Fruit fly (Drosophila melanogaster) whole organism, embryonic: ENCODE results near the gene Pex10.

Experiments
- Aef1 ChIP-seq: fragments of 200-800 bp; sonication (Bioruptor generic); IDR thresholded peaks from 3 replicates; pipeline ENCODE4 v1.3.6; 2022; ENCODE audit warnings: missing biosample characterization, missing genetic modification characterization
- CG1024 ChIP-seq: fragments of 200-800 bp; sonication (Bioruptor generic); IDR thresholded peaks from 2 replicates; pipeline ENCODE4 v1.3.6; 2022; ENCODE audit warnings: missing biosample characterization, missing genetic modification characterization
- CG14441 ChIP-seq: fragments of 200-800 bp; sonication (Bioruptor generic); IDR thresholded peaks from 2 replicates; pipeline ENCODE4 v1.3.6; 2022; ENCODE audit warnings: missing biosample characterization, missing genetic modification characterization
- CG15514 ChIP-seq: fragments of 200-800 bp; sonication (Bioruptor generic); optimal IDR thresholded peaks from 3 replicates; lab custom pipeline; 2017; ENCODE audit warnings: missing biosample characterization, missing genetic modification characterization, mild to moderate bottlenecking, moderate library complexity, missing genetic modification reagents
- CG1602 ChIP-seq: fragments of 200-800 bp; sonication (Bioruptor generic); optimal IDR thresholded peaks from 3 replicates; lab custom pipeline; 2016; ENCODE audit warnings: missing biosample characterization, missing genetic modification characterization
- CG16863 ChIP-seq: fragments of 200-800 bp; sonication (Bioruptor generic); optimal IDR thresholded peaks from 3 replicates; lab custom pipeline; 2016; ENCODE audit warnings: missing biosample characterization, missing genetic modification characterization
- CG17829 ChIP-seq: fragments of 200-800 bp; optimal IDR thresholded peaks from 2 replicates; lab custom pipeline; 2019; ENCODE audit warnings: missing biosample characterization, mild to moderate bottlenecking, missing genetic modification characterization, moderate library complexity
- CG18619 ChIP-seq: fragments of 200-800 bp; sonication (Bioruptor generic); optimal IDR thresholded peaks from 3 replicates; lab custom pipeline; 2017; ENCODE audit warnings: missing biosample characterization, mild to moderate bottlenecking, missing genetic modification characterization
- CG30403 ChIP-seq: fragments of 200-800 bp; sonication (Bioruptor generic); optimal IDR thresholded peaks from 3 replicates; lab custom pipeline; 2016; ENCODE audit warnings: missing biosample characterization, missing genetic modification characterization
- CG34422 ChIP-seq: fragments of 200-800 bp; sonication (Bioruptor generic); IDR thresholded peaks from 3 replicates; pipeline ENCODE4 v1.3.6; 2022; ENCODE audit warnings: missing biosample characterization, missing genetic modification characterization
- CG4360 ChIP-seq: fragments of 200-800 bp; sonication (Bioruptor generic); IDR thresholded peaks from 2 replicates; pipeline ENCODE4 v1.3.6; 2022; ENCODE audit warnings: missing biosample characterization, missing genetic modification characterization
- CG4707 ChIP-seq: fragments of 200-800 bp; sonication (Bioruptor generic); optimal IDR thresholded peaks from 2 replicates; lab custom pipeline; 2018; ENCODE audit warnings: missing biosample characterization, mild to moderate bottlenecking, missing genetic modification characterization, moderate library complexity
- CG6765 ChIP-seq: fragments of 200-800 bp; sonication (Bioruptor generic); optimal IDR thresholded peaks from 3 replicates; lab custom pipeline; 2017; ENCODE audit warnings: missing biosample characterization, mild to moderate bottlenecking, missing genetic modification characterization
- CG6791 ChIP-seq: fragments of 200-800 bp; sonication (Bioruptor generic); IDR thresholded peaks from 3 replicates; pipeline ENCODE4 v1.3.6; 2022; ENCODE audit warnings: missing biosample characterization, missing genetic modification characterization; ENCODE audit not compliant: partially characterized antibody
- CG6854 ChIP-seq: fragments of 200-800 bp; sonication (Bioruptor generic); optimal IDR thresholded peaks from 3 replicates; lab custom pipeline; 2017; ENCODE audit warnings: missing biosample characterization, mild to moderate bottlenecking, missing genetic modification characterization
- CG7357 ChIP-seq: fragments of 200-800 bp; sonication (Bioruptor generic); IDR thresholded peaks from 3 replicates; pipeline ENCODE4 v1.3.6; 2022; ENCODE audit warnings: missing biosample characterization, missing genetic modification characterization
- CG7745 ChIP-seq: fragments of 200-800 bp; sonication (Bioruptor generic); optimal IDR thresholded peaks from 2 replicates; lab custom pipeline; 2018; ENCODE audit warnings: missing biosample characterization, mild to moderate bottlenecking, missing genetic modification characterization, moderate library complexity
- CG8089 ChIP-seq: fragments of 200-800 bp; sonication (Bioruptor generic); optimal IDR thresholded peaks from 3 replicates; lab custom pipeline; 2016; ENCODE audit warnings: missing biosample characterization, missing genetic modification characterization
- CG8281 ChIP-seq: fragments of 200-800 bp; sonication (Bioruptor generic); optimal IDR thresholded peaks from 2 replicates; lab custom pipeline; 2018; ENCODE audit warnings: missing biosample characterization, mild to moderate bottlenecking, missing genetic modification characterization, moderate library complexity
- CG9437 ChIP-seq: fragments of 200-800 bp; sonication (Bioruptor generic); optimal IDR thresholded peaks from 2 replicates; lab custom pipeline; 2018; ENCODE audit warnings: missing biosample characterization, mild to moderate bottlenecking, missing genetic modification characterization
- Dbx ChIP-seq: fragments of 200-800 bp; sonication (Bioruptor generic); IDR thresholded peaks from 3 replicates; pipeline ENCODE4 v1.3.6; 2022; ENCODE audit warnings: missing biosample characterization, missing genetic modification characterization
- E2f1 ChIP-seq: fragments of 200-800 bp; sonication (Bioruptor generic); IDR thresholded peaks from 2 replicates; pipeline ENCODE4 v1.3.6; 2022; ENCODE audit warnings: missing biosample characterization, missing genetic modification characterization
- Ets97D ChIP-seq: fragments of 200-800 bp; sonication (Bioruptor generic); optimal IDR thresholded peaks from 3 replicates; lab custom pipeline; 2016; ENCODE audit warnings: missing biosample characterization, missing genetic modification characterization
- Fer1 ChIP-seq: fragments of 200-800 bp; sonication (Bioruptor generic); optimal IDR thresholded peaks from 2 replicates; lab custom pipeline; 2017; ENCODE audit warnings: missing biosample characterization, mild to moderate bottlenecking, missing genetic modification characterization
- Fer3 ChIP-seq: fragments of 200-800 bp; sonication (Bioruptor generic); optimal IDR thresholded peaks from 2 replicates; lab custom pipeline; 2018; ENCODE audit warnings: missing biosample characterization, mild to moderate bottlenecking, missing genetic modification characterization, moderate library complexity
- HmgZ ChIP-seq: fragments of 200-800 bp; sonication (Bioruptor generic); optimal IDR thresholded peaks from 2 replicates; lab custom pipeline; 2018; ENCODE audit warnings: missing biosample characterization, mild to moderate bottlenecking, missing genetic modification characterization
- Kr ChIP-seq: fragments of 200-800 bp; sonication (Bioruptor generic); optimal IDR thresholded peaks from 2 replicates; lab custom pipeline; 2017; ENCODE audit warnings: missing biosample characterization, mild to moderate bottlenecking, missing genetic modification characterization
- Mad ChIP-seq: fragments of 200-800 bp; sonication (Bioruptor generic); optimal IDR thresholded peaks from 2 replicates; lab custom pipeline; 2016; ENCODE audit warnings: missing biosample characterization, missing genetic modification characterization
- Pdp1 ChIP-seq, 2 experiments: fragments of 200-800 bp; sonication (Bioruptor generic); optimal IDR thresholded peaks; 3 replicates each; lab custom pipeline; 2016; ENCODE audit warnings: missing biosample characterization in 2 of 2, missing genetic modification characterization in 2 of 2, mild to moderate bottlenecking in 1 of 2, moderate library complexity in 1 of 2
- Poxn ChIP-seq: fragments of 200-800 bp; sonication (Bioruptor generic); IDR thresholded peaks from 2 replicates; pipeline ENCODE4 v1.3.6; 2022; ENCODE audit warnings: missing biosample characterization, missing genetic modification characterization
- Side ChIP-seq: fragments of 200-800 bp; sonication (Bioruptor generic); optimal IDR thresholded peaks from 2 replicates; lab custom pipeline; 2016; ENCODE audit warnings: missing biosample characterization, missing genetic modification characterization
- Six4 ChIP-seq: fragments of 200-800 bp; sonication (Bioruptor generic); optimal IDR thresholded peaks from 2 replicates; lab custom pipeline; 2016; ENCODE audit warnings: missing biosample characterization, missing genetic modification characterization
- Sry-β ChIP-seq: fragments of 200-800 bp; sonication (Bioruptor generic); optimal IDR thresholded peaks from 2 replicates; lab custom pipeline; 2018; ENCODE audit warnings: missing biosample characterization, mild to moderate bottlenecking, missing genetic modification characterization, moderate library complexity
- Vsx1 ChIP-seq: fragments of 200-800 bp; sonication (Bioruptor generic); optimal IDR thresholded peaks from 2 replicates; lab custom pipeline; 2017; ENCODE audit warnings: missing biosample characterization, mild to moderate bottlenecking, missing genetic modification characterization, missing genetic modification reagents
- bab2 ChIP-seq: fragments of 200-800 bp; sonication (Bioruptor generic); optimal IDR thresholded peaks from 2 replicates; lab custom pipeline; 2016; ENCODE audit warnings: missing biosample characterization, missing genetic modification characterization
- caup ChIP-seq: fragments of 200-800 bp; sonication (Bioruptor generic); optimal IDR thresholded peaks from 3 replicates; lab custom pipeline; 2017; ENCODE audit warnings: missing biosample characterization, mild to moderate bottlenecking, missing genetic modification characterization, moderate library complexity; ENCODE audit not compliant: severe bottlenecking
- da ChIP-seq: fragments of 200-800 bp; sonication (Bioruptor generic); optimal IDR thresholded peaks from 2 replicates; lab custom pipeline; 2016; ENCODE audit warnings: missing biosample characterization, missing genetic modification characterization
- eyg ChIP-seq: fragments of 200-800 bp; sonication (Bioruptor generic); optimal IDR thresholded peaks from 3 replicates; lab custom pipeline; 2016; ENCODE audit warnings: missing biosample characterization, missing genetic modification characterization
- fd96Cb ChIP-seq: fragments of 200-800 bp; sonication (Bioruptor generic); optimal IDR thresholded peaks from 2 replicates; lab custom pipeline; 2018; ENCODE audit warnings: missing biosample characterization, mild to moderate bottlenecking, missing genetic modification characterization, moderate library complexity
- hkb ChIP-seq, 2 experiments: fragments of 200-800 bp in 1 of 2; fragments of >200 bp in 1 of 2; sonication (Bioruptor generic) in 1 of 2; IDR thresholded peaks in 1 of 2; optimal IDR thresholded peaks in 1 of 2; 2 replicates each; pipeline versions ENCODE4 v1.3.6 to Lab custom; 2017 to 2022; ENCODE audit warnings: missing biosample characterization in 1 of 2, missing genetic modification characterization in 1 of 2
- kni ChIP-seq: fragments of 200-800 bp; sonication (Bioruptor generic); optimal IDR thresholded peaks from 3 replicates; lab custom pipeline; 2017; ENCODE audit warnings: mild to moderate bottlenecking, missing biosample characterization, missing genetic modification reagents, missing genetic modification characterization
- lab ChIP-seq: fragments of 200-800 bp; sonication (Bioruptor generic); optimal IDR thresholded peaks from 3 replicates; lab custom pipeline; 2017; ENCODE audit warnings: missing biosample characterization, missing genetic modification characterization, mild to moderate bottlenecking, moderate library complexity, missing genetic modification reagents
- sc ChIP-seq, 3 experiments: fragments of >200 bp in 2 of 3; fragments of 200-800 bp in 1 of 3; sonication (Bioruptor generic) in 1 of 3; optimal IDR thresholded peaks; 2 replicates in 2 of 3; 3 replicates in 1 of 3; lab custom pipeline; 2017; ENCODE audit warnings: mild to moderate bottlenecking in 1 of 3, missing biosample characterization in 1 of 3, missing genetic modification characterization in 1 of 3, missing genetic modification reagents in 1 of 3
- ssp ChIP-seq: fragments of 200-800 bp; sonication (Bioruptor generic); IDR thresholded peaks from 2 replicates; pipeline ENCODE4 v1.3.6; 2022; ENCODE audit warnings: missing biosample characterization, missing genetic modification characterization
- tll ChIP-seq, 2 experiments: fragments of 200-800 bp in 1 of 2; fragments of >200 bp in 1 of 2; sonication (Bioruptor generic) in 1 of 2; optimal IDR thresholded peaks; 2 replicates each; lab custom pipeline; 2017 to 2019; ENCODE audit warnings: missing biosample characterization in 2 of 2, missing genetic modification characterization in 2 of 2, mild to moderate bottlenecking in 1 of 2, moderate library complexity in 1 of 2
- vfl ChIP-seq: fragments of 200-800 bp; sonication (Bioruptor generic); optimal IDR thresholded peaks from 2 replicates; lab custom pipeline; 2016; ENCODE audit warnings: missing biosample characterization, missing genetic modification characterization
- vvl ChIP-seq: fragments of 200-800 bp; sonication (Bioruptor generic); IDR thresholded peaks from 2 replicates; pipeline ENCODE4 v1.3.6; 2022; ENCODE audit warnings: missing biosample characterization, missing genetic modification characterization
- wdn ChIP-seq: fragments of 200-800 bp; sonication (Bioruptor generic); IDR thresholded peaks from 2 replicates; pipeline ENCODE4 v1.3.6; 2022; ENCODE audit warnings: missing biosample characterization, missing genetic modification characterization

Pex10 gene

DNA sequence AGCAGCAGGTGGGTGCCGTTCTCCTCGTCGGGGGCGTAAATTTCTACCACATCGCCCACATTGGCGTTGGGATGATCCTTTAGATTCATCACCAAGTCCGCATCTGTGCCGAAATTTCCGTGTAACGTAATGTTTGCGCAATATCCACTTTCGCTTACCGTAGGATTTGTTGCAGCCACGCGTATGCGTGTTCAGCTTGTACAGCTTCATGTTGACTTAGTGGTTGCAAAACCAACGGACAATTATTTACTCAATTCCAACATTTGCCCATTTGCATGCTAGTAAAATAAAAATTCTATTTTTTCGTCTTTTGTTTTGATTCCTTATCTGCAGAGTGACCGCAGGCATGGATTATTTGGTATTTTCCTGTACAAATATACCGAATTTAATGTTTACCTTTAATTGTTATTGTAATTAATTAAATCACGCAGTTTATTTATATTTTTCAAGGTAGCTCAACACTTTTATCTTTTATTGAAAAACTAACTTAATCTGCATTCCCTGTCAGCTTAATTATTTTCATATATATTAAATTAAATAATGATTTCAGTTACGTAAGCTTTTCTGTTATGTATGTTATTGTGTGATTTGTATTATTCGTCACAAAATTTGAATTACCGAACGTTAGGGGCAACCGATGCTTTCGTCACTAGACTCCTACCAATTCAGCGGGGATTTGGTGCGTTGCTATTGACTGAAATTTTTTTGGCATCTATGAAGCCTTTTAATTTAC, 24.2 kb upstream of the Pex10 start, which contains the start of gene Iml1 (continued):
- no peak for TF ChIP-seq CG30403
- TF ChIP-seq Vsx1 (GFP tag; lab: Kevin White, UChicago): no peak
- TF ChIP-seq CG6791 (GFP tag; lab: Robert Waterston, UW): no peak
- TF ChIP-seq Sry-β (GFP tag; lab: Kevin White, UChicago): no peak
- no peak for TF ChIP-seq wdn (GFP tag; lab: Robert Waterston, UW)
- TF ChIP-seq Aef1: peak; percentile 53; the same call in 2 of the 3 replicates
- TF ChIP-seq CG34422 (GFP tag; lab: Robert Waterston, UW): peak; percentile 53; the same call in 1 of the 3 replicates
- no peak for TF ChIP-seq CG4707 (GFP tag; lab: Kevin White, UChicago)
- TF ChIP-seq CG4360: peak; percentile 31; the same call in 1 of the 2 replicates
- TF ChIP-seq CG6765 (GFP tag; lab: Kevin White, UChicago): no peak
- TF ChIP-seq CG14441 (GFP tag; lab: Robert Waterston, UW): peak; percentile 60
- no peak for TF ChIP-seq Mad (GFP tag; lab: Kevin White, UChicago)
- TF ChIP-seq CG16863 (GFP tag; lab: Kevin White, UChicago): no peak
- no peak for TF ChIP-seq hkb (optimal IDR thresholded peaks at IDR 0.05; lab: Kevin White, UChicago)
- peak; percentile 33; the same call in 1 of the 2 replicates for TF ChIP-seq hkb (GFP tag; IDR thresholded peaks at IDR 0.05; lab: Robert Waterston, UW)
- no peak for TF ChIP-seq eyg (GFP tag; lab: Kevin White, UChicago)
- TF ChIP-seq Ets97D (GFP tag; lab: Kevin White, UChicago): peak; percentile 27
- no peak for TF ChIP-seq CG1024 (GFP tag; lab: Robert Waterston, UW)
- TF ChIP-seq ssp (GFP tag; lab: Robert Waterston, UW): peak; percentile 37
- TF ChIP-seq CG9437: peak; percentile 83
- no peak for TF ChIP-seq Fer3 (tag; lab: Kevin White, UChicago)
- no peak for TF ChIP-seq tll (GFP tag; optimal IDR thresholded peaks at IDR 0.05; lab: Kevin White, UChicago)
- no peak for TF ChIP-seq vfl (GFP tag; lab: Kevin White, UChicago)
- no peak for TF ChIP-seq Side
- TF ChIP-seq CG7745 (tag; lab: Kevin White, UChicago): peak; percentile 60
- TF ChIP-seq lab (GFP tag; lab: Kevin White, UChicago): no peak
- 0 out of 2 replicates have a peak, but pooled peaks have one; percentile 20 for TF ChIP-seq E2f1 (GFP tag; lab: Robert Waterston, UW)
- peak; percentile 33 to 84 for TF ChIP-seq Pdp1 (GFP tag; optimal IDR thresholded peaks at IDR 0.05; lab: Kevin White, UChicago)
- TF ChIP-seq CG7357 (GFP tag; lab: Robert Waterston, UW): no peak; the same call in 2 of the 3 replicates
- no peak for TF ChIP-seq Fer1
- TF ChIP-seq HmgZ: no peak
- no peak for TF ChIP-seq sc (optimal IDR thresholded peaks at IDR 0.05; lab: Kevin White, UChicago)
- TF ChIP-seq sc (GFP tag; optimal IDR thresholded peaks at IDR 0.05; lab: Kevin White, UChicago): no peak
- TF ChIP-seq Kr: no peak
- peak; percentile 58 for TF ChIP-seq CG17829 (tag; lab: Kevin White, UChicago)
- peak; percentile 6 for TF ChIP-seq fd96Cb
- TF ChIP-seq CG8281 (tag; lab: Kevin White, UChicago): no peak
- peak; percentile 29 for TF ChIP-seq Six4
- no peak for TF ChIP-seq CG18619 (GFP tag; lab: Kevin White, UChicago)
- no peak for TF ChIP-seq CG6854 (GFP tag; lab: Kevin White, UChicago)
- no peak for TF ChIP-seq caup (GFP tag; lab: Kevin White, UChicago)
- no peak for TF ChIP-seq CG8089 (GFP tag; lab: Kevin White, UChicago)
- TF ChIP-seq bab2 (GFP tag; lab: Kevin White, UChicago): no peak
- no peak for TF ChIP-seq Dbx
- peak; percentile 12 for TF ChIP-seq CG1602
- TF ChIP-seq da (GFP tag; lab: Kevin White, UChicago): no peak
- TF ChIP-seq vvl (GFP tag; lab: Robert Waterston, UW): peak; percentile 70
- no peak for TF ChIP-seq Poxn (GFP tag; lab: Robert Waterston, UW)
- no peak for TF ChIP-seq kni (GFP tag; lab: Kevin White, UChicago)
- peak; percentile 95 for TF ChIP-seq CG15514 (GFP tag; lab: Kevin White, UChicago)
